Worm (Caenorhabditis elegans) whole organism, L4/young adult: ENCODE results near the gene F55G7.1.

ENCODE experiments used
- W03F9.2 ChIP-seq: fragments of 150-350 bp; optimal IDR thresholded peaks from 2 replicates; lab custom pipeline; 2014; ENCODE audit warnings: missing biosample characterization, missing genetic modification characterization
- dao-5 ChIP-seq: sonication (generic microtip); optimal IDR thresholded peaks from 2 replicates; lab custom pipeline; 2016; ENCODE audit warnings: missing genotype, missing genetic modification characterization, moderate library complexity, missing compliant biosample characterization
- him-1 ChIP-seq: sonication (generic microtip); optimal IDR thresholded peaks from 2 replicates; lab custom pipeline; 2016; ENCODE audit warnings: missing genotype, missing genetic modification reagents, missing genetic modification characterization, missing compliant biosample characterization

DNA sequence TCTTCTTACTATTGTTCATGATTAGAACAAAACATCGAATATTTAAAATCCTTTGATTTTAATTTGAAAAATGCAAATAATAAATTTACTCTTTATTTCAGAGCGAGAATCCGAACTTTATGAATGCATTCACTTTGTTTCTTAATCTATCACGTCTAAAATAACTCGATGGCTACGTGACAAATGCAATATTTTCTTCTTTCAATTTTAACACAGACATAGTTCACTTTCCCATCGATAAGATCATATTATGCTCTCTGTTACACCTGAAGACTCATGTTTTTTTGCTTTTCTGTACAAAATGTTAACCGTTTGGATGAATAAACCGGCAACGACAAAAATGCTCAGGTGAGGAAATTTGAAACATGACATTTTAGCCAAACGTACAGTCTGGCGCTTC, 45.3 kb downstream of the F55G7.1 start:
- no peak for TF ChIP-seq him-1 (tag; lab: Kevin White, UChicago)
- TF ChIP-seq dao-5 (tag; lab: Kevin White, UChicago): no peak
- TF ChIP-seq W03F9.2 (tag; lab: Kevin White, UChicago): no peak
